Worm (Caenorhabditis elegans) whole organism, L1 larva: ENCODE measurements around the gene amdh-1.
A peak's percentile ranks its signal among the peaks of the same experiment; 100 is the strongest.

Source experiments
- C04F5.9 ChIP-seq: sonication (generic microtip); optimal IDR thresholded peaks from 2 replicates; lab custom pipeline; 2016; ENCODE audit warnings: missing genetic modification characterization, missing compliant biosample characterization
- C16A3.4 ChIP-seq: fragments of 150-350 bp; optimal IDR thresholded peaks from 2 replicates; lab custom pipeline; 2014; ENCODE audit warnings: missing biosample characterization, missing genetic modification characterization
- F16B12.6 ChIP-seq: fragments of 150-350 bp; optimal IDR thresholded peaks from 2 replicates; lab custom pipeline; 2014; ENCODE audit warnings: missing biosample characterization, missing genetic modification characterization
- Y116A8C.19 ChIP-seq: sonication (generic microtip); optimal IDR thresholded peaks from 2 replicates; lab custom pipeline; 2016; ENCODE audit warnings: missing compliant biosample characterization, missing genetic modification characterization, borderline replicate concordance
- aha-1 ChIP-seq: fragments of 150-350 bp; optimal IDR thresholded peaks from 2 replicates; lab custom pipeline; 2014; ENCODE audit warnings: missing biosample characterization, missing genetic modification characterization
- alr-1 ChIP-seq: fragments of 200-800 bp; sonication (Bioruptor generic); optimal IDR thresholded peaks from 2 replicates; lab custom pipeline; 2018; ENCODE audit warnings: borderline replicate concordance, mild to moderate bottlenecking, missing genetic modification characterization, missing compliant biosample characterization
- blmp-1 ChIP-seq: fragments of 150-350 bp; optimal IDR thresholded peaks from 2 replicates; lab custom pipeline; 2014; ENCODE audit warnings: missing biosample characterization, missing genetic modification characterization
- ceh-8 ChIP-seq: fragments of 200-800 bp; sonication (Bioruptor generic); optimal IDR thresholded peaks from 2 replicates; lab custom pipeline; 2018; ENCODE audit warnings: mild to moderate bottlenecking, missing genetic modification characterization, moderate library complexity, missing compliant biosample characterization
- dpl-1 ChIP-seq, 3 experiments: fragments of 150-350 bp in 2 of 3; sonication (generic microtip) in 1 of 3; optimal IDR thresholded peaks; 2 replicates each; lab custom pipeline; 2014 to 2017; ENCODE audit warnings: missing biosample characterization in 3 of 3, missing genetic modification characterization in 3 of 3, missing genetic modification reagents in 3 of 3
- dsc-1 ChIP-seq: sonication (generic microtip); optimal IDR thresholded peaks from 2 replicates; lab custom pipeline; 2016; ENCODE audit warnings: mild to moderate bottlenecking, missing genetic modification characterization, missing compliant biosample characterization
- efl-1 ChIP-seq, 4 experiments: fragments of 150-350 bp; optimal IDR thresholded peaks in 3 of 4; peaks in 1 of 4; 1 replicate in 1 of 4; 2 replicates in 3 of 4; lab custom pipeline; 2014; ENCODE audit warnings: missing biosample characterization in 2 of 4, missing genetic modification characterization in 2 of 4, missing genetic modification reagents in 2 of 4
- elt-2 ChIP-seq: sonication (generic microtip); optimal IDR thresholded peaks from 2 replicates; lab custom pipeline; 2016; ENCODE audit warnings: missing genetic modification characterization, mild to moderate bottlenecking, inconsistent platforms, missing compliant biosample characterization, missing genetic modification reagents
- elt-3 ChIP-seq, 6 experiments: fragments of 150-350 bp in 1 of 6; sonication (generic microtip); optimal IDR thresholded peaks; 2 replicates each; lab custom pipeline; 2017 to 2018; ENCODE audit warnings: missing biosample characterization in 6 of 6, missing genetic modification characterization in 6 of 6, inconsistent platforms in 1 of 6
- ets-5 ChIP-seq: fragments of 200-800 bp; sonication (Bioruptor generic); IDR thresholded peaks from 2 replicates; pipeline ENCODE4 v1.3.6; 2022; ENCODE audit warnings: missing genetic modification characterization, missing compliant biosample characterization
- fkh-10 ChIP-seq: sonication (generic microtip); optimal IDR thresholded peaks from 2 replicates; lab custom pipeline; 2017; ENCODE audit warnings: missing biosample characterization, missing genetic modification reagents, missing genetic modification characterization
- fkh-8 ChIP-seq: sonication (generic microtip); optimal IDR thresholded peaks from 2 replicates; lab custom pipeline; 2016; ENCODE audit warnings: mild to moderate bottlenecking, missing genetic modification characterization, missing compliant biosample characterization
- fos-1 ChIP-seq: fragments of 150-350 bp; optimal IDR thresholded peaks from 2 replicates; lab custom pipeline; 2014; ENCODE audit warnings: missing biosample characterization, missing genetic modification characterization
- grh-1 ChIP-seq: fragments of 200-800 bp; sonication (Bioruptor generic); IDR thresholded peaks from 2 replicates; pipeline ENCODE4 v1.3.6; 2022; ENCODE audit warnings: missing genetic modification reagents, missing genetic modification characterization, missing compliant biosample characterization
- hlh-17 ChIP-seq: fragments of 200-800 bp; sonication (Bioruptor generic); optimal IDR thresholded peaks from 2 replicates; lab custom pipeline; 2018; ENCODE audit warnings: missing genetic modification characterization, mild to moderate bottlenecking, missing compliant biosample characterization, moderate library complexity, borderline replicate concordance
- hlh-4 ChIP-seq: sonication (generic microtip); optimal IDR thresholded peaks from 2 replicates; lab custom pipeline; 2016; ENCODE audit warnings: mild to moderate bottlenecking, missing genetic modification characterization, missing compliant biosample characterization
- hpl-2 ChIP-seq: fragments of 150-350 bp; optimal IDR thresholded peaks from 2 replicates; lab custom pipeline; 2014; ENCODE audit warnings: missing biosample characterization, missing genetic modification reagents, missing genetic modification characterization
- irx-1 ChIP-seq: sonication (generic microtip); optimal IDR thresholded peaks from 2 replicates; lab custom pipeline; 2016; ENCODE audit warnings: missing genetic modification characterization, missing compliant biosample characterization
- isw-1 ChIP-seq: fragments of 200-800 bp; sonication (Bioruptor generic); IDR thresholded peaks from 2 replicates; pipeline ENCODE4 v1.3.6; 2022; ENCODE audit warnings: missing genetic modification characterization, missing compliant biosample characterization
- lin-13 ChIP-seq: fragments of 150-350 bp; optimal IDR thresholded peaks from 2 replicates; lab custom pipeline; 2014; ENCODE audit warnings: missing biosample characterization, missing genetic modification reagents, missing genetic modification characterization
- lin-14 ChIP-seq: fragments of 200-800 bp; sonication (Bioruptor generic); optimal IDR thresholded peaks from 2 replicates; lab custom pipeline; 2018; ENCODE audit warnings: mild to moderate bottlenecking, missing genetic modification characterization, moderate library complexity, missing compliant biosample characterization
- lin-15B ChIP-seq: fragments of 150-350 bp; sonication (generic microtip); optimal IDR thresholded peaks from 3 replicates; lab custom pipeline; 2014; ENCODE audit warnings: missing biosample characterization, missing genetic modification characterization
- lir-3 ChIP-seq: sonication (generic microtip); optimal IDR thresholded peaks from 2 replicates; lab custom pipeline; 2016; ENCODE audit warnings: mild to moderate bottlenecking, missing genetic modification characterization, moderate library complexity, missing compliant biosample characterization; ENCODE audit not compliant: poor library complexity
- lsy-2 ChIP-seq, 2 experiments: fragments of 150-350 bp; optimal IDR thresholded peaks; 2 replicates each; lab custom pipeline; 2014; ENCODE audit warnings: missing biosample characterization in 2 of 2, missing genetic modification characterization in 2 of 2
- mdl-1 ChIP-seq, 2 experiments: fragments of 150-350 bp; optimal IDR thresholded peaks; 2 replicates each; lab custom pipeline; 2014 to 2017; ENCODE audit warnings: missing biosample characterization in 2 of 2, missing genetic modification characterization in 2 of 2, inconsistent platforms in 1 of 2
- nhr-19 ChIP-seq: fragments of 200-800 bp; sonication (Bioruptor generic); conservative IDR thresholded peaks from 2 replicates; pipeline ENCODE4 v1.3.6; 2022; ENCODE audit warnings: missing genetic modification characterization, missing compliant biosample characterization
- nhr-28 ChIP-seq: fragments of 150-350 bp; optimal IDR thresholded peaks from 2 replicates; lab custom pipeline; 2014; ENCODE audit warnings: missing biosample characterization, missing genetic modification characterization
- nhr-71 ChIP-seq: sonication (generic microtip); optimal IDR thresholded peaks from 2 replicates; lab custom pipeline; 2016; ENCODE audit warnings: mild to moderate bottlenecking, missing genetic modification characterization, moderate library complexity, missing compliant biosample characterization
- nhr-76 ChIP-seq: sonication (generic microtip); optimal IDR thresholded peaks from 2 replicates; lab custom pipeline; 2017; ENCODE audit warnings: missing biosample characterization, missing genetic modification characterization
- nhr-77 ChIP-seq: fragments of 150-350 bp; optimal IDR thresholded peaks from 2 replicates; lab custom pipeline; 2014; ENCODE audit warnings: missing biosample characterization, missing genetic modification characterization
- nhr-85 ChIP-seq: sonication (generic microtip); peaks from one replicate; lab custom pipeline; 2016; ENCODE audit warnings: missing genetic modification characterization, inconsistent platforms, missing compliant biosample characterization
- nhr-90 ChIP-seq: sonication (generic microtip); optimal IDR thresholded peaks from 2 replicates; lab custom pipeline; 2016; ENCODE audit warnings: mild to moderate bottlenecking, missing genetic modification characterization, missing compliant biosample characterization; ENCODE audit not compliant: poor library complexity
- pqm-1 ChIP-seq: sonication (generic microtip); optimal IDR thresholded peaks from 3 replicates; lab custom pipeline; 2017; ENCODE audit warnings: missing biosample characterization, missing genetic modification characterization
- rnt-1 ChIP-seq: sonication (generic microtip); optimal IDR thresholded peaks from 2 replicates; lab custom pipeline; 2016; ENCODE audit warnings: mild to moderate bottlenecking, missing genetic modification characterization, moderate library complexity, missing compliant biosample characterization
- skn-1 ChIP-seq: fragments of 150-350 bp; optimal IDR thresholded peaks from 2 replicates; lab custom pipeline; 2014; ENCODE audit warnings: missing biosample characterization, missing genetic modification characterization
- sup-37 ChIP-seq: fragments of 200-800 bp; sonication (Bioruptor generic); optimal IDR thresholded peaks from 2 replicates; lab custom pipeline; 2018; ENCODE audit warnings: mild to moderate bottlenecking, missing genetic modification characterization, missing compliant biosample characterization
- swsn-7 ChIP-seq: sonication (generic microtip); optimal IDR thresholded peaks from 2 replicates; lab custom pipeline; 2016; ENCODE audit warnings: missing genetic modification characterization, missing compliant biosample characterization
- tbx-2 ChIP-seq: sonication (generic microtip); optimal IDR thresholded peaks from 2 replicates; lab custom pipeline; 2016; ENCODE audit warnings: missing genetic modification characterization, missing compliant biosample characterization
- unc-86 ChIP-seq: sonication (generic microtip); optimal IDR thresholded peaks from 2 replicates; lab custom pipeline; 2016; ENCODE audit warnings: missing genetic modification characterization, missing compliant biosample characterization
- xbp-1 ChIP-seq: sonication (generic microtip); optimal IDR thresholded peaks from 2 replicates; lab custom pipeline; 2016; ENCODE audit warnings: missing genetic modification characterization, missing compliant biosample characterization
- zip-4 ChIP-seq: fragments of 200-800 bp; sonication (Bioruptor generic); optimal IDR thresholded peaks from 2 replicates; lab custom pipeline; 2018; ENCODE audit warnings: mild to moderate bottlenecking, missing genetic modification characterization, moderate library complexity, missing compliant biosample characterization
- ztf-11 ChIP-seq, 2 experiments: sonication (generic microtip); optimal IDR thresholded peaks; 2 replicates each; lab custom pipeline; 2016 to 2017; ENCODE audit warnings: missing genetic modification characterization in 2 of 2, missing biosample characterization in 1 of 2, missing compliant biosample characterization in 1 of 2

The amdh-1 gene

ce11 chrIII:6278301-6278827 is 26.8 kb downstream of the amdh-1 start, which contains the start of gene C18F10.7 (continued):
- peak; percentile 87 for TF ChIP-seq lin-14 (GFP tag; lab: Kevin White, UChicago)
- TF ChIP-seq nhr-77 (tag; lab: Kevin White, UChicago) = peak; percentile 11
- TF ChIP-seq nhr-71 = peak; percentile 89
- TF ChIP-seq isw-1 = peak; percentile 30
- peak; percentile 70 for TF ChIP-seq xbp-1 (tag; lab: Kevin White, UChicago)
- TF ChIP-seq C16A3.4 (tag; lab: Kevin White, UChicago) = peak; percentile 35
- TF ChIP-seq zip-4 = no peak
- TF ChIP-seq unc-86 (tag; lab: Kevin White, UChicago) = peak; percentile 65
- TF ChIP-seq dpl-1 (GFP tag; optimal IDR thresholded peaks at IDR 0.05; lab: Kevin White, UChicago) = peak; percentile 30 to 56 (median 48)
- no peak for TF ChIP-seq pqm-1 (tag; lab: Kevin White, UChicago)
- peak; percentile 73 for TF ChIP-seq fos-1
- peak; percentile 49 for TF ChIP-seq blmp-1 (tag; lab: Kevin White, UChicago)
- peak; percentile 79 to 85 for TF ChIP-seq efl-1 (optimal IDR thresholded peaks at IDR 0.05; lab: Kevin White, UChicago)
- peak; percentile 60 to 95 for TF ChIP-seq efl-1 (GFP tag; optimal IDR thresholded peaks at IDR 0.05 in 1 of 2; lab: Kevin White, UChicago)
- TF ChIP-seq lir-3 (tag; lab: Kevin White, UChicago) = peak; percentile 37
- TF ChIP-seq skn-1 (tag; lab: Kevin White, UChicago) = no peak
- peak; percentile 76 for TF ChIP-seq nhr-19 (GFP tag; lab: Robert Waterston, UW)
- peak; percentile 16 for TF ChIP-seq F16B12.6 (tag; lab: Kevin White, UChicago)
- TF ChIP-seq lsy-2 (tag; optimal IDR thresholded peaks at IDR 0.05; lab: Kevin White, UChicago) = peak in 1 of 2 experiments; percentile 76
- peak; percentile 59 for TF ChIP-seq nhr-90 (tag; lab: Kevin White, UChicago)
- TF ChIP-seq ztf-11 (tag; optimal IDR thresholded peaks at IDR 0.05; lab: Kevin White, UChicago) = no peak
- TF ChIP-seq hlh-17 (GFP tag; lab: Kevin White, UChicago) = no peak
- peak; percentile 52 for TF ChIP-seq irx-1
- TF ChIP-seq swsn-7 (tag; lab: Kevin White, UChicago) = peak; percentile 86
- peak; percentile 61 for TF ChIP-seq elt-2
- TF ChIP-seq dsc-1 = peak; percentile 66
- TF ChIP-seq nhr-76 = no peak
- TF ChIP-seq hlh-4 = no peak
- no peak for TF ChIP-seq ceh-8
- no peak for TF ChIP-seq nhr-28 (tag; lab: Kevin White, UChicago)

DNA sequence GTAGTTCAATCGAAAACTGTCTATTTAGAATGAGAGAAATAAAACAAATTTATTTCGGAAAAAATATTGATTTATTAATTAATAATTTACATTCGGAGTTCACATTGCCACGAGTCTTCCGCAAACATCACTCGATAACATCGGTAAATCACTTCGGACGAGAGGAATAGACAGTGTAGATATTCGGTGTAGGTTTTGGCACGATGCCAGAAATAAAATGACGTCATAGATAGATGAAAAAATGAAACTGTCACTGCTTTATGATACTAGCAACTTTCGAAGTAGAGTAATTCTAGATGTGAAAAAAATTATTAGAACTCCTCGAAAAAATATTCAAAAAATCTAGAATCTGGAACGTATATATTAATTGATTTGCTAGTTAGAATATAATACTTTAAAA is 27.8 kb downstream of the amdh-1 start:
- peak; percentile 19 for TF ChIP-seq lin-13 (GFP tag; lab: Kevin White, UChicago)
- TF ChIP-seq nhr-19 (GFP tag; lab: Robert Waterston, UW) = no peak
- peak; percentile 76 for TF ChIP-seq nhr-85 (tag; lab: Kevin White, UChicago)
- peak; percentile 6 for TF ChIP-seq rnt-1 (tag; lab: Kevin White, UChicago)
- TF ChIP-seq, all 84 proteins: peak for 3

ce11 chrIII:6280070-6280596 is 28.5 kb downstream of the amdh-1 start, which contains the start of gene hmg-1.2:
hmg-1.2 (plus strand) TSS chrIII:6280380.
- TF ChIP-seq elt-2 (peak; percentile 68), hlh-4 (no peak), tbx-2 (tag; lab: Kevin White, UChicago) (peak; percentile 88), fkh-10 (peak; percentile 56), nhr-76 (no peak), lin-13 (GFP tag; lab: Kevin White, UChicago) (peak; percentile 72), Y116A8C.19 (no peak), aha-1 (tag; lab: Kevin White, UChicago) (no peak), C04F5.9 (tag; lab: Kevin White, UChicago) (no peak), irx-1 (peak; percentile 75), mdl-1 (tag; optimal IDR thresholded peaks at IDR 0.05; lab: Kevin White, UChicago) (peak in 1 of 2 experiments; percentile 83), dsc-1 (peak; percentile 84), ets-5 (GFP tag; lab: Robert Waterston, UW) (no peak), grh-1 (peak; percentile 22; the same call in 1 of the 2 replicates), lin-15B (tag; lab: Kevin White, UChicago) (peak; percentile 25), elt-3 (tag; optimal IDR thresholded peaks at IDR 0.05; lab: Kevin White, UChicago) (peak in 3 of 6 experiments; percentile 8 to 52 (median 48)), hpl-2 (GFP tag; lab: Kevin White, UChicago) (peak; percentile 68), rnt-1 (tag; lab: Kevin White, UChicago) (peak; percentile 73), nhr-28 (tag; lab: Kevin White, UChicago) (no peak), alr-1 (no peak), lsy-2 (tag; optimal IDR thresholded peaks at IDR 0.05; lab: Kevin White, UChicago) (peak; percentile 79 to 81), isw-1 (peak; percentile 63), fkh-8 (tag; lab: Kevin White, UChicago) (peak; percentile 85), sup-37 (GFP tag; lab: Kevin White, UChicago) (peak; percentile 46), zip-4 (peak; percentile 61)
